Fruit fly (Drosophila melanogaster) whole organism, wandering third instar larva: Measurements from ENCODE around the gene CG32388.

Source experiments
- Dif ChIP-seq: fragments of 200-275, 200-300 bp; sonication (Bioruptor generic); optimal IDR thresholded peaks from 2 replicates; lab custom pipeline; 2018; ENCODE audit warnings: missing biosample characterization, missing genetic modification characterization; ENCODE audit not compliant: partially characterized antibody
- GATAd ChIP-seq: sonication (Bioruptor generic); optimal IDR thresholded peaks from 2 replicates; lab custom pipeline; 2016; ENCODE audit warnings: missing biosample characterization, missing genetic modification characterization
- HLH106 ChIP-seq: fragments of 200-800 bp; optimal IDR thresholded peaks from 3 replicates; lab custom pipeline; 2019; ENCODE audit warnings: missing biosample characterization, mild to moderate bottlenecking, missing genetic modification characterization, moderate library complexity
- Hnf4 ChIP-seq: fragments of 200-800 bp; sonication (Bioruptor generic); optimal IDR thresholded peaks from 2 replicates; lab custom pipeline; 2016; ENCODE audit warnings: missing biosample characterization, mild to moderate bottlenecking, missing genetic modification characterization
- Hr83 ChIP-seq: fragments of 200-300 bp; sonication (Bioruptor generic); optimal IDR thresholded peaks from 2 replicates; lab custom pipeline; 2016; ENCODE audit warnings: missing biosample characterization, mild to moderate bottlenecking, missing genetic modification characterization, moderate library complexity; ENCODE audit not compliant: poor library complexity, severe bottlenecking
- Myc ChIP-seq: fragments of >200 bp; optimal IDR thresholded peaks from 2 replicates; lab custom pipeline; 2017
- br ChIP-seq: fragments of 200-800 bp; sonication (Bioruptor generic); optimal IDR thresholded peaks from 2 replicates; lab custom pipeline; 2016; ENCODE audit warnings: missing biosample characterization, missing genetic modification characterization
- brk ChIP-seq: fragments of 200-800 bp; sonication (Bioruptor generic); optimal IDR thresholded peaks from 2 replicates; lab custom pipeline; 2016; ENCODE audit warnings: missing biosample characterization, mild to moderate bottlenecking, missing genetic modification characterization
- fru ChIP-seq: fragments of 200-800 bp; sonication (Bioruptor generic); optimal IDR thresholded peaks from 3 replicates; lab custom pipeline; 2016; ENCODE audit warnings: missing biosample characterization, mild to moderate bottlenecking, missing genetic modification characterization
- lola ChIP-seq: fragments of >200 bp; optimal IDR thresholded peaks from 2 replicates; lab custom pipeline; 2017; ENCODE audit warnings: missing biosample characterization, missing genetic modification characterization
- rgr ChIP-seq: fragments of 200-800 bp; sonication (Bioruptor generic); optimal IDR thresholded peaks from 3 replicates; lab custom pipeline; 2016; ENCODE audit warnings: missing biosample characterization, mild to moderate bottlenecking, missing genetic modification characterization
- sage ChIP-seq: fragments of 200-800 bp; sonication (Bioruptor generic); optimal IDR thresholded peaks from 2 replicates; lab custom pipeline; 2016; ENCODE audit warnings: missing biosample characterization, mild to moderate bottlenecking, missing genetic modification characterization
- usp ChIP-seq: fragments of >200 bp; optimal IDR thresholded peaks from 2 replicates; lab custom pipeline; 2017; ENCODE audit warnings: missing biosample characterization, missing genetic modification characterization

DNA sequence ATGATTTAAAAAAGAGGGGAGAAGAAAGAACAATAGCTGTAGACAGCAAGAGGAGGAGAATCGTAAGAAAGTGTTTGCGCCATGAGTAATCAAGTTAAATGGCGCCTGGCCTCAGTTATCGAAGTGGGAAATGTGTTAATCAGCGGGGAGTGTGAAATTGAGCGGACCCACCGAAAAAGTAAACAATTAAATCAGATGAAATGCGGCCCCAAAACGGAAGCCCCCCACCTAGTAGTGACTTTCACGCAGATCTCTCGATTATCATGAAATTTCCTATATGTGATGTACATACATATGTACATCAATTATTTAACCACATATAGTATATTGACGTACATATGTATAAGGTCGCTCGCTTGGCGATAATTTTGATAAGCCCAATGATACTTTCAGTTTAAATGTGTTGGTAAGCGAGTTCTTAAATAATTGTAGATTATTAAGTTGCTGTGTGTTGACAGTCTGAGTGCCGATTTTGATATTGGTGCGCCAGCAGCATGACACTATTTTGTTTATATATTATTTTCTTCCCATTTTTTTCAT is 7.7 kb downstream of the CG32388 start:
- no peak for TF ChIP-seq sage
- TF ChIP-seq HLH106 (tag; lab: Kevin White, UChicago) = no peak
- TF ChIP-seq brk (GFP tag; lab: Kevin White, UChicago) = no peak
- no peak for TF ChIP-seq Myc (lab: Kevin White, UChicago)
- no peak for TF ChIP-seq GATAd (GFP tag; lab: Kevin White, UChicago)
- TF ChIP-seq br = no peak
- no peak for TF ChIP-seq fru (GFP tag; lab: Kevin White, UChicago)
- TF ChIP-seq Dif = no peak
- no peak for TF ChIP-seq Hnf4 (GFP tag; lab: Kevin White, UChicago)
- no peak for TF ChIP-seq lola
- TF ChIP-seq Hr83 (GFP tag; lab: Kevin White, UChicago) = no peak
- TF ChIP-seq usp (GFP tag; lab: Kevin White, UChicago) = no peak
- TF ChIP-seq rgr = no peak
